Fruit fly (Drosophila melanogaster) whole organism, embryonic: ENCODE data around the gene Mpc1.

Experiments
- Asciz ChIP-seq: fragments of 200-800 bp; sonication (Bioruptor generic); optimal IDR thresholded peaks from 2 replicates; lab custom pipeline; 2017; ENCODE audit warnings: missing biosample characterization, mild to moderate bottlenecking, missing genetic modification characterization, missing genetic modification reagents
- BtbVII ChIP-seq: fragments of 200-800 bp; sonication (Bioruptor generic); optimal IDR thresholded peaks from 3 replicates; lab custom pipeline; 2017; ENCODE audit warnings: missing biosample characterization, mild to moderate bottlenecking, missing genetic modification characterization
- CG11093 ChIP-seq: fragments of 200-800 bp; sonication (Bioruptor generic); IDR thresholded peaks from 3 replicates; pipeline ENCODE4 v1.3.6; 2022; ENCODE audit warnings: missing biosample characterization, missing genetic modification characterization
- CG12219 ChIP-seq: fragments of 200-800 bp; sonication (Bioruptor generic); optimal IDR thresholded peaks from 3 replicates; lab custom pipeline; 2018; ENCODE audit warnings: missing biosample characterization, mild to moderate bottlenecking, missing genetic modification characterization
- CG15011 ChIP-seq: fragments of 200-800 bp; sonication (Bioruptor generic); optimal IDR thresholded peaks from 3 replicates; lab custom pipeline; 2018; ENCODE audit warnings: missing biosample characterization, mild to moderate bottlenecking, missing genetic modification characterization
- CG17385 ChIP-seq: fragments of 200-800 bp; sonication (Bioruptor generic); optimal IDR thresholded peaks from 3 replicates; lab custom pipeline; 2018; ENCODE audit warnings: missing biosample characterization, mild to moderate bottlenecking, missing genetic modification characterization
- CG1832 ChIP-seq: fragments of 200-800 bp; sonication (Bioruptor generic); optimal IDR thresholded peaks from 2 replicates; lab custom pipeline; 2017; ENCODE audit warnings: missing biosample characterization, mild to moderate bottlenecking, missing genetic modification characterization, inconsistent platforms
- CG2199 ChIP-seq: fragments of 200-800 bp; sonication (Bioruptor generic); IDR thresholded peaks from 3 replicates; pipeline ENCODE4 v1.3.6; 2022; ENCODE audit warnings: missing biosample characterization, missing genetic modification characterization
- CG2678 ChIP-seq: fragments of 200-800 bp; sonication (Bioruptor generic); optimal IDR thresholded peaks from 3 replicates; lab custom pipeline; 2019; ENCODE audit warnings: missing biosample characterization, mild to moderate bottlenecking, missing genetic modification characterization, moderate library complexity
- CG31224 ChIP-seq: fragments of 200-800 bp; sonication (Bioruptor generic); IDR thresholded peaks from 2 replicates; pipeline ENCODE4 v1.3.6; 2022; ENCODE audit warnings: missing biosample characterization, missing genetic modification characterization
- CG4424 ChIP-seq: fragments of 200-800 bp; sonication (Bioruptor generic); optimal IDR thresholded peaks from 3 replicates; lab custom pipeline; 2016; ENCODE audit warnings: missing biosample characterization, missing genetic modification characterization
- CG5953 ChIP-seq: fragments of 200-800 bp; sonication (Bioruptor generic); IDR thresholded peaks from 2 replicates; pipeline ENCODE4 v1.3.6; 2022; ENCODE audit warnings: missing biosample characterization, missing genetic modification characterization
- CG7839 ChIP-seq: fragments of 200-800 bp; sonication (Bioruptor generic); optimal IDR thresholded peaks from 3 replicates; lab custom pipeline; 2018; ENCODE audit warnings: missing biosample characterization, mild to moderate bottlenecking, missing genetic modification characterization, moderate library complexity
- CG9817 ChIP-seq: fragments of 200-800 bp; sonication (Bioruptor generic); optimal IDR thresholded peaks from 2 replicates; lab custom pipeline; 2018; ENCODE audit warnings: missing biosample characterization, mild to moderate bottlenecking, missing genetic modification characterization, moderate library complexity
- Dref ChIP-seq: fragments of 200-800 bp; sonication (Bioruptor generic); IDR thresholded peaks from 2 replicates; pipeline ENCODE4 v1.3.6; 2022; ENCODE audit warnings: missing biosample characterization, missing genetic modification characterization
- Eip74EF ChIP-seq, 2 experiments: fragments of 200-800 bp in 1 of 2; fragments of >200 bp in 1 of 2; sonication (Bioruptor generic) in 1 of 2; optimal IDR thresholded peaks; 2 replicates each; lab custom pipeline; 2017 to 2019; ENCODE audit warnings: missing biosample characterization in 2 of 2, missing genetic modification characterization in 2 of 2, mild to moderate bottlenecking in 1 of 2, moderate library complexity in 1 of 2
- GATAe ChIP-seq: fragments of 200-800 bp; sonication (Bioruptor generic); conservative IDR thresholded peaks from 2 replicates; pipeline ENCODE4 v1.3.6; 2022; ENCODE audit warnings: missing biosample characterization, missing genetic modification characterization
- Kr ChIP-seq: fragments of 200-800 bp; sonication (Bioruptor generic); optimal IDR thresholded peaks from 2 replicates; lab custom pipeline; 2017; ENCODE audit warnings: missing biosample characterization, mild to moderate bottlenecking, missing genetic modification characterization
- Lim3 ChIP-seq: fragments of 200-800 bp; sonication (Bioruptor generic); IDR thresholded peaks from 2 replicates; pipeline ENCODE4 v1.3.6; 2022; ENCODE audit warnings: missing biosample characterization, missing genetic modification characterization
- PHDP ChIP-seq: fragments of 200-800 bp; sonication (Bioruptor generic); optimal IDR thresholded peaks from 3 replicates; lab custom pipeline; 2018; ENCODE audit warnings: missing biosample characterization, mild to moderate bottlenecking, missing genetic modification characterization, moderate library complexity
- Side ChIP-seq: fragments of 200-800 bp; sonication (Bioruptor generic); optimal IDR thresholded peaks from 2 replicates; lab custom pipeline; 2016; ENCODE audit warnings: missing biosample characterization, missing genetic modification characterization
- Sin3A ChIP-seq: fragments of >200 bp; optimal IDR thresholded peaks from 2 replicates; lab custom pipeline; 2018
- Sry-β ChIP-seq: fragments of 200-800 bp; sonication (Bioruptor generic); optimal IDR thresholded peaks from 2 replicates; lab custom pipeline; 2018; ENCODE audit warnings: missing biosample characterization, mild to moderate bottlenecking, missing genetic modification characterization, moderate library complexity
- TFAM ChIP-seq: fragments of 200-800 bp; sonication (Bioruptor generic); optimal IDR thresholded peaks from 2 replicates; lab custom pipeline; 2017; ENCODE audit warnings: missing biosample characterization, missing genetic modification characterization, inconsistent platforms
- ab ChIP-seq: fragments of 200-800 bp; sonication (Bioruptor generic); optimal IDR thresholded peaks from 2 replicates; lab custom pipeline; 2016; ENCODE audit warnings: missing biosample characterization, missing genetic modification characterization
- bab2 ChIP-seq: fragments of 200-800 bp; sonication (Bioruptor generic); optimal IDR thresholded peaks from 2 replicates; lab custom pipeline; 2016; ENCODE audit warnings: missing biosample characterization, missing genetic modification characterization
- cad ChIP-seq: fragments of >200 bp; optimal IDR thresholded peaks from 2 replicates; lab custom pipeline; 2017; ENCODE audit warnings: missing biosample characterization, missing genetic modification characterization
- chif ChIP-seq, 2 experiments: fragments of 200-800 bp; sonication (Bioruptor generic); optimal IDR thresholded peaks; 3 replicates each; lab custom pipeline; 2016; ENCODE audit warnings: missing biosample characterization in 2 of 2, missing genetic modification characterization in 2 of 2
- chn ChIP-seq: fragments of 200-800 bp; sonication (Bioruptor generic); optimal IDR thresholded peaks from 2 replicates; lab custom pipeline; 2016; ENCODE audit warnings: missing biosample characterization, missing genetic modification characterization
- ci ChIP-seq: fragments of 200-800 bp; sonication (Bioruptor generic); IDR thresholded peaks from 3 replicates; pipeline ENCODE4 v1.3.6; 2022; ENCODE audit warnings: missing biosample characterization, missing genetic modification characterization
- da ChIP-seq: fragments of 200-800 bp; sonication (Bioruptor generic); optimal IDR thresholded peaks from 2 replicates; lab custom pipeline; 2016; ENCODE audit warnings: missing biosample characterization, missing genetic modification characterization
- ems ChIP-seq: fragments of 200-800 bp; sonication (Bioruptor generic); optimal IDR thresholded peaks from 3 replicates; lab custom pipeline; 2016; ENCODE audit warnings: missing biosample characterization, missing genetic modification characterization
- ewg ChIP-seq: fragments of 200-800 bp; sonication (Bioruptor generic); optimal IDR thresholded peaks from 3 replicates; lab custom pipeline; 2017; ENCODE audit warnings: mild to moderate bottlenecking, missing biosample characterization, missing genetic modification reagents, missing genetic modification characterization
- gro ChIP-seq: fragments of 200-800 bp; sonication (Bioruptor generic); optimal IDR thresholded peaks from 2 replicates; lab custom pipeline; 2016; ENCODE audit warnings: missing biosample characterization, missing genetic modification characterization
- hbn ChIP-seq: fragments of 200-800 bp; sonication (Bioruptor generic); IDR thresholded peaks from 2 replicates; pipeline ENCODE4 v1.3.6; 2022; ENCODE audit warnings: missing biosample characterization, missing genetic modification characterization; ENCODE audit not compliant: partially characterized antibody
- ind ChIP-seq: fragments of 200-800 bp; sonication (Bioruptor generic); optimal IDR thresholded peaks from 3 replicates; lab custom pipeline; 2016; ENCODE audit warnings: missing biosample characterization, missing genetic modification characterization
- insv ChIP-seq, 2 experiments: fragments of 200-800 bp; sonication (Bioruptor generic); optimal IDR thresholded peaks; 3 replicates each; lab custom pipeline; 2016 to 2018; ENCODE audit warnings: missing biosample characterization in 2 of 2, missing genetic modification characterization in 2 of 2
- lab ChIP-seq: fragments of 200-800 bp; sonication (Bioruptor generic); optimal IDR thresholded peaks from 3 replicates; lab custom pipeline; 2017; ENCODE audit warnings: missing biosample characterization, missing genetic modification characterization, mild to moderate bottlenecking, moderate library complexity, missing genetic modification reagents
- lov ChIP-seq, 2 experiments: fragments of 200-800 bp in 1 of 2; fragments of >200 bp in 1 of 2; sonication (Bioruptor generic) in 1 of 2; IDR thresholded peaks in 1 of 2; optimal IDR thresholded peaks in 1 of 2; 2 replicates in 1 of 2; 3 replicates in 1 of 2; pipeline versions ENCODE4 v1.3.6 to Lab custom; 2017 to 2022; ENCODE audit warnings: missing biosample characterization in 1 of 2, missing genetic modification characterization in 1 of 2
- oc ChIP-seq: fragments of 200-800 bp; sonication (Bioruptor generic); optimal IDR thresholded peaks from 2 replicates; lab custom pipeline; 2018; ENCODE audit warnings: missing biosample characterization, mild to moderate bottlenecking, missing genetic modification characterization, moderate library complexity
- repo ChIP-seq: fragments of 200-800 bp; sonication (Bioruptor generic); optimal IDR thresholded peaks from 2 replicates; lab custom pipeline; 2016; ENCODE audit warnings: missing biosample characterization, missing genetic modification characterization
- schlank ChIP-seq: fragments of 200-800 bp; sonication (Bioruptor generic); optimal IDR thresholded peaks from 2 replicates; lab custom pipeline; 2018; ENCODE audit warnings: missing biosample characterization, mild to moderate bottlenecking, missing genetic modification characterization
- sim ChIP-seq: fragments of 200-800 bp; sonication (Bioruptor generic); IDR thresholded peaks from 2 replicates; pipeline ENCODE4 v1.3.6; 2022; ENCODE audit warnings: missing biosample characterization, missing genetic modification characterization
- slou ChIP-seq: fragments of 200-800 bp; sonication (Bioruptor generic); optimal IDR thresholded peaks from 3 replicates; lab custom pipeline; 2016; ENCODE audit warnings: missing biosample characterization, missing genetic modification characterization
- slp2 ChIP-seq: fragments of 200-800 bp; sonication (Bioruptor generic); optimal IDR thresholded peaks from 2 replicates; lab custom pipeline; 2016; ENCODE audit warnings: missing biosample characterization, missing genetic modification characterization
- stwl ChIP-seq: fragments of 200-800 bp; sonication (Bioruptor generic); optimal IDR thresholded peaks from 3 replicates; lab custom pipeline; 2018; ENCODE audit warnings: missing biosample characterization, mild to moderate bottlenecking, missing genetic modification characterization, moderate library complexity
- trem ChIP-seq: fragments of 200-800 bp; optimal IDR thresholded peaks from 3 replicates; lab custom pipeline; 2019; ENCODE audit warnings: missing biosample characterization, mild to moderate bottlenecking, missing genetic modification characterization, moderate library complexity
- ttk ChIP-seq: fragments of 200-800 bp; sonication (Bioruptor generic); IDR thresholded peaks from 2 replicates; pipeline ENCODE4 v2.1.2; 2022; ENCODE audit warnings: missing biosample characterization, missing genetic modification characterization
- tup ChIP-seq: fragments of 200-800 bp; sonication (Bioruptor generic); optimal IDR thresholded peaks from 2 replicates; lab custom pipeline; 2016; ENCODE audit warnings: missing biosample characterization, mild to moderate bottlenecking, missing genetic modification characterization, moderate library complexity
- z ChIP-seq: fragments of 200-800 bp; sonication (Bioruptor generic); IDR thresholded peaks from 3 replicates; pipeline ENCODE4 v1.3.6; 2022; ENCODE audit warnings: missing biosample characterization, missing genetic modification characterization

Mpc1 gene

DNA sequence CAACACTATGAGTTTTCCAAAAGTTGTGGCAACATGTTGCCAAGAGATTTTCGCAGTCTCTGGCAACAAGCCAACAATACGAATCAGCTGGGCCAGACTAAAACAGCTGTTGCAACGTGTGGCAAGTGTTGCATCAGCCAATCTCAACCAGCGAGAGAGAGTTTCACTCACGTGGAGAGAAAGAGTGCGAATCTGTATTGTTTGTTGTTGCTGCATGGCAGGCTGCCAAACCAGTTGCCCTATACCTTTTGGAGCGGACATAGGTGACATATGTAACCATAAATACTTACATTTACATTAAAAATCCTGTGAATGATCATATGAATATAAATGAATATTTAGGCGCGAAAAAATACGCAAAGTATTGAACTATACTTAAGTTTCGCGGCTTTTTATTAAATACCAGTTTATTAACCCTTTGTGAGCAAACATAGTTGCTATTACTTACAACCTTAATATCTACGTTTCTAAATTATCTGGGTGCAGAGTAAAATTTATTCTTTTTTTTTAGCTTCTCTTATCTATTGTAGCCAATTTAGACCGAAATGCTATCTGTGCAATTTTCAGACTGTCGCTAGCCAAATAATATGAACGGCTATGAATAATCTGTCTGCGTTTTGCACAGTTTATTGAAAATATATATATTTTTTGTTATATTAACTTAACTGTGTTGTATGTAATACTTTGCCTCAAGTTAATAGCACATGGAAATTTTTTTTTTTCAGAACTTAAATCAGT is 14.4 kb downstream of the Mpc1 start (continued):
- TF ChIP-seq ewg (GFP tag; lab: Kevin White, UChicago) (no peak), trem (tag; lab: Kevin White, UChicago) (no peak), chif (GFP tag; optimal IDR thresholded peaks at IDR 0.05; lab: Kevin White, UChicago) (no peak), Side (GFP tag; lab: Kevin White, UChicago) (no peak), slp2 (GFP tag; lab: Kevin White, UChicago) (no peak), lov (optimal IDR thresholded peaks at IDR 0.05; lab: Kevin White, UChicago) (no peak), lov (GFP tag; IDR thresholded peaks at IDR 0.05; lab: Robert Waterston, UW) (no peak), lab (GFP tag; lab: Kevin White, UChicago) (no peak), ci (GFP tag; lab: Robert Waterston, UW) (0 out of 3 replicates have a peak, but pooled peaks have one; percentile 54), Dref (GFP tag; lab: Robert Waterston, UW) (no peak), slou (GFP tag; lab: Kevin White, UChicago) (no peak), CG7839 (tag; lab: Kevin White, UChicago) (peak; percentile 14), BtbVII (GFP tag; lab: Kevin White, UChicago) (no peak), CG9817 (tag; lab: Kevin White, UChicago) (no peak), bab2 (GFP tag; lab: Kevin White, UChicago) (no peak), tup (GFP tag; lab: Kevin White, UChicago) (no peak), ab (GFP tag; lab: Kevin White, UChicago) (no peak), Asciz (no peak), CG1832 (GFP tag; lab: Kevin White, UChicago) (no peak), CG2199 (GFP tag; lab: Robert Waterston, UW) (no peak), cad (GFP tag; lab: Kevin White, UChicago) (no peak), Lim3 (GFP tag; lab: Robert Waterston, UW) (no peak), PHDP (tag; lab: Kevin White, UChicago) (no peak), ind (GFP tag; lab: Kevin White, UChicago) (no peak), Sin3A (lab: Kevin White, UChicago) (no peak), CG15011 (GFP tag; lab: Kevin White, UChicago) (no peak), da (GFP tag; lab: Kevin White, UChicago) (no peak), stwl (tag; lab: Kevin White, UChicago) (no peak), oc (tag; lab: Kevin White, UChicago) (no peak), insv (GFP tag; optimal IDR thresholded peaks at IDR 0.05; lab: Kevin White, UChicago) (no peak), sim (no peak), CG12219 (GFP tag; lab: Kevin White, UChicago) (no peak), CG4424 (GFP tag; lab: Kevin White, UChicago) (peak; percentile 36), Eip74EF (GFP tag; optimal IDR thresholded peaks at IDR 0.05; lab: Kevin White, UChicago) (no peak), repo (no peak), CG17385 (no peak), Sry-β (GFP tag; lab: Kevin White, UChicago) (no peak), Kr (GFP tag; lab: Kevin White, UChicago) (no peak), ttk (GFP tag; lab: Robert Waterston, UW) (no peak), CG31224 (peak; percentile 18; the same call in 1 of the 2 replicates), chn (no peak), CG11093 (GFP tag; lab: Robert Waterston, UW) (no peak), TFAM (GFP tag; lab: Kevin White, UChicago) (no peak), hbn (GFP tag; lab: Robert Waterston, UW) (no peak), GATAe (no peak), z (GFP tag; lab: Robert Waterston, UW) (peak; percentile 81), gro (no peak), CG5953 (no peak), ems (peak; percentile 42), CG2678 (no peak), schlank (no peak)
